Fruit fly (Drosophila melanogaster) whole organism, embryonic: ENCODE results near the gene GXIVsPLA2.
A peak's percentile ranks its signal among the peaks of the same experiment; 100 is the strongest.

ENCODE experiments used
- Bgb ChIP-seq: fragments of 200-800 bp; sonication (Bioruptor generic); IDR thresholded peaks from 2 replicates; pipeline ENCODE4 v1.3.6; 2022; ENCODE audit warnings: missing biosample characterization, missing genetic modification characterization; ENCODE audit not compliant: partially characterized antibody
- CG10147 ChIP-seq: fragments of 200-800 bp; sonication (Bioruptor generic); optimal IDR thresholded peaks from 2 replicates; lab custom pipeline; 2019; ENCODE audit warnings: missing biosample characterization, mild to moderate bottlenecking, missing genetic modification characterization, moderate library complexity
- CG10431 ChIP-seq: fragments of 200-800 bp; sonication (Bioruptor generic); optimal IDR thresholded peaks from 3 replicates; lab custom pipeline; 2018; ENCODE audit warnings: missing biosample characterization, mild to moderate bottlenecking, missing genetic modification characterization
- CG10979 ChIP-seq: fragments of 200-800 bp; sonication (Bioruptor generic); optimal IDR thresholded peaks from 2 replicates; lab custom pipeline; 2018; ENCODE audit warnings: missing biosample characterization, mild to moderate bottlenecking, missing genetic modification characterization, moderate library complexity
- CG11398 ChIP-seq: fragments of 200-800 bp; sonication (Bioruptor generic); optimal IDR thresholded peaks from 2 replicates; lab custom pipeline; 2016; ENCODE audit warnings: missing biosample characterization, missing genetic modification characterization
- CG11723 ChIP-seq: fragments of 200-800 bp; sonication (Bioruptor generic); optimal IDR thresholded peaks from 2 replicates; lab custom pipeline; 2017; ENCODE audit warnings: missing biosample characterization, mild to moderate bottlenecking, missing genetic modification characterization
- CG12769 ChIP-seq: fragments of 200-800 bp; sonication (Bioruptor generic); optimal IDR thresholded peaks from 2 replicates; lab custom pipeline; 2019; ENCODE audit warnings: missing biosample characterization, mild to moderate bottlenecking, missing genetic modification characterization, moderate library complexity
- CG13775 ChIP-seq: fragments of 200-800 bp; sonication (Bioruptor generic); optimal IDR thresholded peaks from 3 replicates; lab custom pipeline; 2017; ENCODE audit warnings: missing biosample characterization, mild to moderate bottlenecking, missing genetic modification characterization
- CG14014 ChIP-seq: fragments of 200-800 bp; sonication (Bioruptor generic); IDR thresholded peaks from 2 replicates; pipeline ENCODE4 v1.3.6; 2022; ENCODE audit warnings: missing biosample characterization, missing genetic modification characterization
- CG15269 ChIP-seq: fragments of 200-800 bp; sonication (Bioruptor generic); optimal IDR thresholded peaks from 2 replicates; lab custom pipeline; 2018; ENCODE audit warnings: missing biosample characterization, mild to moderate bottlenecking, missing genetic modification characterization, moderate library complexity
- CG2116 ChIP-seq: fragments of 200-800 bp; sonication (Bioruptor generic); optimal IDR thresholded peaks from 3 replicates; lab custom pipeline; 2018; ENCODE audit warnings: missing biosample characterization, mild to moderate bottlenecking, missing genetic modification characterization
- CG30403 ChIP-seq: fragments of 200-800 bp; sonication (Bioruptor generic); optimal IDR thresholded peaks from 3 replicates; lab custom pipeline; 2016; ENCODE audit warnings: missing biosample characterization, missing genetic modification characterization
- CG32532 ChIP-seq: fragments of 200-800 bp; sonication (Bioruptor generic); IDR thresholded peaks from 2 replicates; pipeline ENCODE4 v1.3.6; 2022; ENCODE audit warnings: missing biosample characterization, missing genetic modification characterization
- CG32772 ChIP-seq: fragments of 200-800 bp; sonication (Bioruptor generic); IDR thresholded peaks from 2 replicates; pipeline ENCODE4 v1.3.6; 2022; ENCODE audit warnings: missing biosample characterization, missing genetic modification characterization
- CG3281 ChIP-seq: fragments of 200-800 bp; sonication (Bioruptor generic); optimal IDR thresholded peaks from 3 replicates; lab custom pipeline; 2017; ENCODE audit warnings: missing biosample characterization, mild to moderate bottlenecking, missing genetic modification characterization
- CG33213 ChIP-seq: fragments of 200-800 bp; sonication (Bioruptor generic); optimal IDR thresholded peaks from 3 replicates; lab custom pipeline; 2016; ENCODE audit warnings: missing biosample characterization, missing genetic modification characterization
- CG34376 ChIP-seq: fragments of 200-800 bp; sonication (Bioruptor generic); optimal IDR thresholded peaks from 2 replicates; lab custom pipeline; 2018; ENCODE audit warnings: missing biosample characterization, mild to moderate bottlenecking, missing genetic modification characterization
- CG43689 ChIP-seq: fragments of 200-800 bp; sonication (Bioruptor generic); IDR thresholded peaks from 2 replicates; pipeline ENCODE4 v1.3.6; 2022; ENCODE audit warnings: missing biosample characterization, missing genetic modification characterization
- CG4707 ChIP-seq: fragments of 200-800 bp; sonication (Bioruptor generic); optimal IDR thresholded peaks from 2 replicates; lab custom pipeline; 2018; ENCODE audit warnings: missing biosample characterization, mild to moderate bottlenecking, missing genetic modification characterization, moderate library complexity
- CG4730 ChIP-seq: fragments of 200-800 bp; sonication (Bioruptor generic); IDR thresholded peaks from 2 replicates; pipeline ENCODE4 v1.3.6; 2022; ENCODE audit warnings: missing biosample characterization, missing genetic modification characterization
- CG4820 ChIP-seq: fragments of 200-800 bp; sonication (Bioruptor generic); optimal IDR thresholded peaks from 3 replicates; lab custom pipeline; 2016; ENCODE audit warnings: missing biosample characterization, missing genetic modification characterization
- CG6272 ChIP-seq: fragments of 200-800 bp; sonication (Bioruptor generic); IDR thresholded peaks from 2 replicates; pipeline ENCODE4 v1.3.6; 2022; ENCODE audit warnings: missing biosample characterization, missing genetic modification characterization
- CG7786 ChIP-seq: fragments of 200-800 bp; sonication (Bioruptor generic); optimal IDR thresholded peaks from 2 replicates; lab custom pipeline; 2016; ENCODE audit warnings: missing biosample characterization, missing genetic modification characterization
- CG8478 ChIP-seq: fragments of >200 bp; optimal IDR thresholded peaks from 2 replicates; lab custom pipeline; 2018
- CG9727 ChIP-seq: fragments of 200-800 bp; sonication (Bioruptor generic); optimal IDR thresholded peaks from 3 replicates; lab custom pipeline; 2017; ENCODE audit warnings: missing biosample characterization, mild to moderate bottlenecking, missing genetic modification characterization
- CoRest ChIP-seq: fragments of 200-800 bp; sonication (Bioruptor generic); optimal IDR thresholded peaks from 3 replicates; lab custom pipeline; 2018; ENCODE audit warnings: missing biosample characterization, mild to moderate bottlenecking, missing genetic modification characterization, moderate library complexity
- CrebB ChIP-seq: fragments of 200-800 bp; sonication (Bioruptor generic); optimal IDR thresholded peaks from 3 replicates; lab custom pipeline; 2018; ENCODE audit warnings: missing biosample characterization, mild to moderate bottlenecking, missing genetic modification characterization
- ERR ChIP-seq: fragments of 200-800 bp; sonication (Bioruptor generic); optimal IDR thresholded peaks from 2 replicates; lab custom pipeline; 2016; ENCODE audit warnings: missing biosample characterization, missing genetic modification characterization
- Ets65A ChIP-seq: fragments of 200-800 bp; sonication (Bioruptor generic); peaks from one replicate; lab custom pipeline; 2016; ENCODE audit warnings: missing biosample characterization, missing genetic modification characterization
- Myb ChIP-seq: fragments of 200-800 bp; sonication (Bioruptor generic); optimal IDR thresholded peaks from 2 replicates; lab custom pipeline; 2016; ENCODE audit warnings: missing biosample characterization, missing genetic modification characterization
- NC2β ChIP-seq: fragments of 200-800 bp; sonication (Bioruptor generic); optimal IDR thresholded peaks from 2 replicates; lab custom pipeline; 2016; ENCODE audit warnings: missing biosample characterization, missing genetic modification characterization
- Oaz ChIP-seq: fragments of 200-800 bp; sonication (Bioruptor generic); IDR thresholded peaks from 2 replicates; pipeline ENCODE4 v1.3.6; 2022; ENCODE audit warnings: missing biosample characterization, missing genetic modification characterization
- Ptx1 ChIP-seq: fragments of 200-800 bp; sonication (Bioruptor generic); IDR thresholded peaks from 2 replicates; pipeline ENCODE4 v1.3.6; 2022; ENCODE audit warnings: missing biosample characterization, missing genetic modification characterization
- ato ChIP-seq: fragments of 200-800 bp; sonication (Bioruptor generic); IDR thresholded peaks from 2 replicates; pipeline ENCODE4 v1.3.6; 2022; ENCODE audit warnings: missing biosample characterization, missing genetic modification characterization; ENCODE audit not compliant: partially characterized antibody
- corto ChIP-seq: fragments of 200-800 bp; sonication (Bioruptor generic); optimal IDR thresholded peaks from 2 replicates; lab custom pipeline; 2016; ENCODE audit warnings: missing biosample characterization, mild to moderate bottlenecking, missing genetic modification characterization, moderate library complexity
- gem ChIP-seq: fragments of 200-800 bp; sonication (Bioruptor generic); optimal IDR thresholded peaks from 2 replicates; lab custom pipeline; 2019; ENCODE audit warnings: missing biosample characterization, mild to moderate bottlenecking, missing genetic modification characterization, moderate library complexity
- hbn ChIP-seq: fragments of 200-800 bp; sonication (Bioruptor generic); IDR thresholded peaks from 2 replicates; pipeline ENCODE4 v1.3.6; 2022; ENCODE audit warnings: missing biosample characterization, missing genetic modification characterization; ENCODE audit not compliant: partially characterized antibody
- nau ChIP-seq: fragments of 200-800 bp; sonication (Bioruptor generic); optimal IDR thresholded peaks from 3 replicates; lab custom pipeline; 2017; ENCODE audit warnings: missing biosample characterization, mild to moderate bottlenecking, missing genetic modification characterization, missing genetic modification reagents
- pb ChIP-seq: fragments of 200-800 bp; sonication (Bioruptor generic); optimal IDR thresholded peaks from 3 replicates; lab custom pipeline; 2016; ENCODE audit warnings: missing biosample characterization, missing genetic modification characterization
- rib ChIP-seq: fragments of 200-800 bp; sonication (Bioruptor generic); IDR thresholded peaks from 2 replicates; pipeline ENCODE4 v1.3.6; 2022; ENCODE audit warnings: missing biosample characterization, missing genetic modification characterization
- sim ChIP-seq: fragments of 200-800 bp; sonication (Bioruptor generic); IDR thresholded peaks from 2 replicates; pipeline ENCODE4 v1.3.6; 2022; ENCODE audit warnings: missing biosample characterization, missing genetic modification characterization
- sima ChIP-seq: fragments of 200-800 bp; sonication (Bioruptor generic); optimal IDR thresholded peaks from 2 replicates; lab custom pipeline; 2016; ENCODE audit warnings: missing biosample characterization, missing genetic modification characterization
- slp2 ChIP-seq: fragments of 200-800 bp; sonication (Bioruptor generic); optimal IDR thresholded peaks from 2 replicates; lab custom pipeline; 2016; ENCODE audit warnings: missing biosample characterization, missing genetic modification characterization
- so ChIP-seq: fragments of 200-800 bp; sonication (Bioruptor generic); IDR thresholded peaks from 3 replicates; pipeline ENCODE4 v1.3.6; 2022; ENCODE audit warnings: missing biosample characterization, missing genetic modification characterization
- sob ChIP-seq: fragments of 200-800 bp; sonication (Bioruptor generic); IDR thresholded peaks from 2 replicates; pipeline ENCODE4 v1.3.6; 2022; ENCODE audit warnings: missing biosample characterization, missing genetic modification characterization
- sqz ChIP-seq: fragments of 200-800 bp; sonication (Bioruptor generic); optimal IDR thresholded peaks from 3 replicates; lab custom pipeline; 2018; ENCODE audit warnings: missing biosample characterization, mild to moderate bottlenecking, missing genetic modification characterization
- ssp ChIP-seq: fragments of 200-800 bp; sonication (Bioruptor generic); IDR thresholded peaks from 2 replicates; pipeline ENCODE4 v1.3.6; 2022; ENCODE audit warnings: missing biosample characterization, missing genetic modification characterization
- tll ChIP-seq, 2 experiments: fragments of 200-800 bp in 1 of 2; fragments of >200 bp in 1 of 2; sonication (Bioruptor generic) in 1 of 2; optimal IDR thresholded peaks; 2 replicates each; lab custom pipeline; 2017 to 2019; ENCODE audit warnings: missing biosample characterization in 2 of 2, missing genetic modification characterization in 2 of 2, mild to moderate bottlenecking in 1 of 2, moderate library complexity in 1 of 2
- wdn ChIP-seq: fragments of 200-800 bp; sonication (Bioruptor generic); IDR thresholded peaks from 2 replicates; pipeline ENCODE4 v1.3.6; 2022; ENCODE audit warnings: missing biosample characterization, missing genetic modification characterization

The GXIVsPLA2 gene

DNA sequence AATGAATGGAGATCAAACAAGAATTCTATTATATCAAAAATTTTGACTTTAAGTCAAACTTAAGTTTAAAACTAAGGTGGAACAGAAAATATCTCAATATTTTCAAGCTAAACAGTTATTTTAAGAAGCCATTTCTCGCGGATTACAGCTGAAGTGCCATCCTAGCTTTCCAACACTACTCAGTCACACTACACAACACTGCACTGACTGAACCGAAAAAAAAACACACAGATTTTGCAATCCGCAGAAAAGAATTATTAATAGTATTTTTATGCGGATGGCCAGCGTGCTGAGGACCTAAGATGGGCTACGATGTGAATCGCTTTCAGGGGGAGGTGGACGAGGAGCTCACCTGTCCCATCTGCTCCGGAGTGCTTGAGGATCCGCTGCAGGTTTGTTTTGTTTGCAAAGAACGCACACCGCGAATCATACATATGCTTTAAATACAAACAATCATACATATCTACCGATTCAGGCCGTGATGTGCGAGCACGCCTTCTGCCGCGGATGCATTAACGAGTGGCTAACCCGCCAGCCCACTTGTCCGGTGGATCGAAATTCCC, 1.6 kb downstream of the GXIVsPLA2 start, which contains the start of gene elgi (continued):
- no peak for TF ChIP-seq CG4730
- TF ChIP-seq CG8478 (lab: Kevin White, UChicago): no peak
- peak; percentile 47 for TF ChIP-seq CG4820 (GFP tag; lab: Kevin White, UChicago)
- TF ChIP-seq CG43689 (GFP tag; lab: Robert Waterston, UW): no peak
- no peak for TF ChIP-seq CoRest
- TF ChIP-seq Oaz (GFP tag; lab: Robert Waterston, UW): no peak
- no peak for TF ChIP-seq ERR (GFP tag; lab: Kevin White, UChicago)

DNA sequence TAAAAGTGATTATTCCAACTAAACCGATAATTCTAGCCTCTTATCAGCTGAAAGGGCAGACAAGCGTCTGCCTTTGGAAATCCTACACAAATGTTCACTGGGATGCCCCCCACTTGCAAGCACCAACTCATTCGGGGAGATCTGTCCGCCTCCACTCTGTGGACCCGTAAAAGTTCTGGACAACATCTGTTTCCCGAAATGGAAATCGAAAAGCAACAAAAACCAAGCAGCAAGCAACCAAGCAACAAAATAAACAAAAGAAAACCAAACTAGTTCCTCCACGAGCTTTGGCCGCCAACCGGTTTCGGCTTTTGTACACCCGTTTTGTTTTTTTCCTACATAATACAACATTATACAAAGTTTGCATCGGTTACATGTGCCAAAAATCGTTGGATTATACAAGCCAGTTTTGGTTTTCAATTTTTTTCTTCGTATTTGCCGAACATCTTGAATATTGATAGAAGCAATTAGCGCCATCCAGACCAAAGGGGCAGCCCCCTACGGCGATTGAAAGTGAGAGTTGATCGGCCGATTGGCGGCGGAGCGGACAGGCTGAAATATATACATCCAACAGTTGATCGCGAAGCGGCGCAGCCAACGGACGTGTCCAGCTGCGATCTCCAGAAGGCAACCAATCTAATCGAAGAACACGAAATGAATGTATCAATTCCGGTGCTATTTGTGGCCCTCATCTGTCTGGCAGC, 3.9 kb downstream of the GXIVsPLA2 start, which contains the start of gene CG17032:
Gene CG17032, plus strand, starts transcription at position 232 of the 704 bp plus-strand sequence.
- TF ChIP-seq CG14014: no peak
- no peak for TF ChIP-seq CG32772 (GFP tag; lab: Robert Waterston, UW)
- no peak for TF ChIP-seq corto
- TF ChIP-seq CG32532 (GFP tag; lab: Robert Waterston, UW): no peak
- no peak for TF ChIP-seq NC2β (GFP tag; lab: Kevin White, UChicago)
- TF ChIP-seq sim (GFP tag; lab: Robert Waterston, UW): no peak
- no peak for TF ChIP-seq CG9727
- peak; percentile 96 for TF ChIP-seq CG12769 (tag; lab: Kevin White, UChicago)
- TF ChIP-seq rib: peak; percentile 78; the same call in 1 of the 2 replicates
- no peak for TF ChIP-seq Myb (GFP tag; lab: Kevin White, UChicago)
- no peak for TF ChIP-seq CG15269 (tag; lab: Kevin White, UChicago)
- TF ChIP-seq sqz: no peak
- no peak for TF ChIP-seq CG10431
- no peak for TF ChIP-seq CG10147 (GFP tag; lab: Kevin White, UChicago)
- no peak for TF ChIP-seq sima (GFP tag; lab: Kevin White, UChicago)
- TF ChIP-seq CG13775 (GFP tag; lab: Kevin White, UChicago): no peak
- TF ChIP-seq slp2 (GFP tag; lab: Kevin White, UChicago): no peak
- no peak for TF ChIP-seq nau
- TF ChIP-seq gem (tag; lab: Kevin White, UChicago): no peak
- TF ChIP-seq CG3281 (GFP tag; lab: Kevin White, UChicago): no peak
- no peak for TF ChIP-seq Bgb
- 0 out of 3 replicates have a peak, but pooled peaks have one; percentile 6 for TF ChIP-seq so
- TF ChIP-seq CG34376 (GFP tag; lab: Kevin White, UChicago): no peak
- no peak for TF ChIP-seq CG7786 (GFP tag; lab: Kevin White, UChicago)
- no peak for TF ChIP-seq CG10979 (tag; lab: Kevin White, UChicago)
- no peak for TF ChIP-seq hbn (GFP tag; lab: Robert Waterston, UW)
- TF ChIP-seq wdn: no peak
- TF ChIP-seq Ptx1 (GFP tag; lab: Robert Waterston, UW): no peak
- no peak for TF ChIP-seq tll (GFP tag; optimal IDR thresholded peaks at IDR 0.05; lab: Kevin White, UChicago)
- no peak for TF ChIP-seq CrebB
- no peak for TF ChIP-seq ssp (GFP tag; lab: Robert Waterston, UW)
- no peak for TF ChIP-seq CG33213 (GFP tag; lab: Kevin White, UChicago)
- TF ChIP-seq Ets65A (GFP tag; lab: Kevin White, UChicago): no peak
- TF ChIP-seq CG4707 (GFP tag; lab: Kevin White, UChicago): no peak
- TF ChIP-seq CG11723 (GFP tag; lab: Kevin White, UChicago): no peak
- TF ChIP-seq sob (GFP tag; lab: Robert Waterston, UW): 0 out of 2 replicates have a peak, but pooled peaks have one; percentile 17
- no peak for TF ChIP-seq CG11398 (GFP tag; lab: Kevin White, UChicago)
- TF ChIP-seq CG2116 (GFP tag; lab: Kevin White, UChicago): no peak
- TF ChIP-seq CG6272 (GFP tag; lab: Robert Waterston, UW): no peak
- TF ChIP-seq pb (GFP tag; lab: Kevin White, UChicago): no peak
- TF ChIP-seq ato (GFP tag; lab: Robert Waterston, UW): no peak
- no peak for TF ChIP-seq CG30403 (GFP tag; lab: Kevin White, UChicago)
